Fruit fly (Drosophila melanogaster) whole organism, embryonic: Measurements from ENCODE around the gene CG15170.

ENCODE experiments used
- Abd-B ChIP-seq: fragments of 200-800 bp; sonication (Bioruptor generic); optimal IDR thresholded peaks from 2 replicates; lab custom pipeline; 2018; ENCODE audit warnings: missing biosample characterization, mild to moderate bottlenecking, missing genetic modification characterization, moderate library complexity
- Blimp-1 ChIP-seq: fragments of 200-800 bp; sonication (Bioruptor generic); optimal IDR thresholded peaks from 3 replicates; lab custom pipeline; 2018; ENCODE audit warnings: missing biosample characterization, missing genetic modification characterization, mild to moderate bottlenecking, moderate library complexity, missing genetic modification reagents
- CG10147 ChIP-seq: fragments of 200-800 bp; sonication (Bioruptor generic); optimal IDR thresholded peaks from 2 replicates; lab custom pipeline; 2019; ENCODE audit warnings: missing biosample characterization, mild to moderate bottlenecking, missing genetic modification characterization, moderate library complexity
- CG10366 ChIP-seq: fragments of 200-800 bp; sonication (Bioruptor generic); IDR thresholded peaks from 2 replicates; pipeline ENCODE4 v1.3.6; 2022; ENCODE audit warnings: missing biosample characterization, missing genetic modification characterization
- CG10543 ChIP-seq: fragments of 200-800 bp; sonication (Bioruptor generic); optimal IDR thresholded peaks from 3 replicates; lab custom pipeline; 2017; ENCODE audit warnings: missing biosample characterization, mild to moderate bottlenecking, missing genetic modification characterization, moderate library complexity
- CG10565 ChIP-seq: fragments of 200-800 bp; sonication (Bioruptor generic); optimal IDR thresholded peaks from 3 replicates; lab custom pipeline; 2016; ENCODE audit warnings: missing biosample characterization, mild to moderate bottlenecking, missing genetic modification characterization
- CG10654 ChIP-seq: fragments of 200-800 bp; sonication (Bioruptor generic); optimal IDR thresholded peaks from 2 replicates; lab custom pipeline; 2016; ENCODE audit warnings: missing biosample characterization, missing genetic modification characterization
- CG15011 ChIP-seq: fragments of 200-800 bp; sonication (Bioruptor generic); optimal IDR thresholded peaks from 3 replicates; lab custom pipeline; 2018; ENCODE audit warnings: missing biosample characterization, mild to moderate bottlenecking, missing genetic modification characterization
- CG17186 ChIP-seq: fragments of 200-800 bp; sonication (Bioruptor generic); optimal IDR thresholded peaks from 3 replicates; lab custom pipeline; 2017; ENCODE audit warnings: missing biosample characterization, missing genetic modification reagents, missing genetic modification characterization
- CG17359 ChIP-seq: fragments of 200-800 bp; sonication (Bioruptor generic); optimal IDR thresholded peaks from 3 replicates; lab custom pipeline; 2018; ENCODE audit warnings: missing biosample characterization, mild to moderate bottlenecking, missing genetic modification characterization, moderate library complexity
- CG18764 ChIP-seq: fragments of 200-800 bp; sonication (Bioruptor generic); optimal IDR thresholded peaks from 3 replicates; lab custom pipeline; 2016; ENCODE audit warnings: missing biosample characterization, missing genetic modification characterization
- CG2712 ChIP-seq: fragments of 200-800 bp; optimal IDR thresholded peaks from 3 replicates; lab custom pipeline; 2019; ENCODE audit warnings: missing biosample characterization, mild to moderate bottlenecking, missing genetic modification characterization, moderate library complexity
- CG2875 ChIP-seq: fragments of 200-800 bp; sonication (Bioruptor generic); optimal IDR thresholded peaks from 2 replicates; lab custom pipeline; 2017; ENCODE audit warnings: missing biosample characterization, mild to moderate bottlenecking, missing genetic modification characterization, missing genetic modification reagents
- CG33213 ChIP-seq: fragments of 200-800 bp; sonication (Bioruptor generic); optimal IDR thresholded peaks from 3 replicates; lab custom pipeline; 2016; ENCODE audit warnings: missing biosample characterization, missing genetic modification characterization
- CG4854 ChIP-seq: fragments of 200-800 bp; sonication (Bioruptor generic); optimal IDR thresholded peaks from 2 replicates; lab custom pipeline; 2016; ENCODE audit warnings: missing biosample characterization, missing genetic modification characterization, inconsistent platforms
- CG7271 ChIP-seq: fragments of 200-800 bp; sonication (Bioruptor generic); optimal IDR thresholded peaks from 2 replicates; lab custom pipeline; 2018; ENCODE audit warnings: missing biosample characterization, mild to moderate bottlenecking, missing genetic modification characterization, moderate library complexity
- CG7839 ChIP-seq: fragments of 200-800 bp; sonication (Bioruptor generic); optimal IDR thresholded peaks from 3 replicates; lab custom pipeline; 2018; ENCODE audit warnings: missing biosample characterization, mild to moderate bottlenecking, missing genetic modification characterization, moderate library complexity
- CG7963 ChIP-seq: fragments of 200-800 bp; sonication (Bioruptor generic); IDR thresholded peaks from 3 replicates; pipeline ENCODE4 v1.3.6; 2022; ENCODE audit warnings: missing biosample characterization, missing genetic modification characterization; ENCODE audit not compliant: partially characterized antibody
- CG8089 ChIP-seq: fragments of 200-800 bp; sonication (Bioruptor generic); optimal IDR thresholded peaks from 3 replicates; lab custom pipeline; 2016; ENCODE audit warnings: missing biosample characterization, missing genetic modification characterization
- CG9876 ChIP-seq: fragments of 200-800 bp; sonication (Bioruptor generic); optimal IDR thresholded peaks from 2 replicates; lab custom pipeline; 2016; ENCODE audit warnings: missing biosample characterization, missing genetic modification characterization
- CTCF ChIP-seq: fragments of 200-800 bp; sonication (Bioruptor generic); optimal IDR thresholded peaks from 2 replicates; lab custom pipeline; 2017; ENCODE audit warnings: missing biosample characterization, mild to moderate bottlenecking, missing genetic modification characterization, moderate library complexity
- CkIIα-i1 ChIP-seq: fragments of 200-800 bp; sonication (Bioruptor generic); IDR thresholded peaks from 2 replicates; pipeline ENCODE4 v1.3.6; 2022; ENCODE audit warnings: missing biosample characterization, missing genetic modification characterization
- CoRest ChIP-seq: fragments of 200-800 bp; sonication (Bioruptor generic); optimal IDR thresholded peaks from 3 replicates; lab custom pipeline; 2018; ENCODE audit warnings: missing biosample characterization, mild to moderate bottlenecking, missing genetic modification characterization, moderate library complexity
- D19B ChIP-seq: fragments of 200-800 bp; sonication (Bioruptor generic); optimal IDR thresholded peaks from 2 replicates; lab custom pipeline; 2017; ENCODE audit warnings: missing biosample characterization, mild to moderate bottlenecking, missing genetic modification characterization
- ERR ChIP-seq: fragments of 200-800 bp; sonication (Bioruptor generic); optimal IDR thresholded peaks from 2 replicates; lab custom pipeline; 2016; ENCODE audit warnings: missing biosample characterization, missing genetic modification characterization
- HLHmδ ChIP-seq: fragments of 200-800 bp; sonication (Bioruptor generic); optimal IDR thresholded peaks from 2 replicates; lab custom pipeline; 2018; ENCODE audit warnings: missing biosample characterization, mild to moderate bottlenecking, missing genetic modification characterization, moderate library complexity
- Lpt ChIP-seq: fragments of >200 bp; optimal IDR thresholded peaks from 2 replicates; lab custom pipeline; 2018; ENCODE audit warnings: missing biosample characterization, missing genetic modification characterization
- NC2β ChIP-seq: fragments of 200-800 bp; sonication (Bioruptor generic); optimal IDR thresholded peaks from 2 replicates; lab custom pipeline; 2016; ENCODE audit warnings: missing biosample characterization, missing genetic modification characterization
- Optix ChIP-seq: fragments of 200-800 bp; sonication (Bioruptor generic); IDR thresholded peaks from 3 replicates; pipeline ENCODE4 v1.3.6; 2022; ENCODE audit warnings: missing biosample characterization, missing genetic modification characterization
- Side ChIP-seq: fragments of 200-800 bp; sonication (Bioruptor generic); optimal IDR thresholded peaks from 2 replicates; lab custom pipeline; 2016; ENCODE audit warnings: missing biosample characterization, missing genetic modification characterization
- Spps ChIP-seq: fragments of 200-800 bp; sonication (Bioruptor generic); optimal IDR thresholded peaks from 2 replicates; lab custom pipeline; 2018; ENCODE audit warnings: missing biosample characterization, mild to moderate bottlenecking, missing genetic modification characterization
- Vsx1 ChIP-seq: fragments of 200-800 bp; sonication (Bioruptor generic); optimal IDR thresholded peaks from 2 replicates; lab custom pipeline; 2017; ENCODE audit warnings: missing biosample characterization, mild to moderate bottlenecking, missing genetic modification characterization, missing genetic modification reagents
- al ChIP-seq: fragments of 200-800 bp; sonication (Bioruptor generic); IDR thresholded peaks from 2 replicates; pipeline ENCODE4 v1.3.6; 2022; ENCODE audit warnings: missing biosample characterization, missing genetic modification characterization
- cg ChIP-seq: fragments of 200-800 bp; sonication (Bioruptor generic); optimal IDR thresholded peaks from 3 replicates; lab custom pipeline; 2019; ENCODE audit warnings: missing biosample characterization, mild to moderate bottlenecking, missing genetic modification characterization, moderate library complexity
- chn ChIP-seq: fragments of 200-800 bp; sonication (Bioruptor generic); optimal IDR thresholded peaks from 2 replicates; lab custom pipeline; 2016; ENCODE audit warnings: missing biosample characterization, missing genetic modification characterization
- crp ChIP-seq, 2 experiments: fragments of 200-800 bp; sonication (Bioruptor generic); optimal IDR thresholded peaks; 2 replicates in 1 of 2; 3 replicates in 1 of 2; lab custom pipeline; 2017; ENCODE audit warnings: missing biosample characterization in 2 of 2, missing genetic modification characterization in 2 of 2, mild to moderate bottlenecking in 1 of 2, moderate library complexity in 1 of 2
- da ChIP-seq: fragments of 200-800 bp; sonication (Bioruptor generic); optimal IDR thresholded peaks from 2 replicates; lab custom pipeline; 2016; ENCODE audit warnings: missing biosample characterization, missing genetic modification characterization
- dimm ChIP-seq: fragments of 200-800 bp; sonication (Bioruptor generic); IDR thresholded peaks from 2 replicates; pipeline ENCODE4 v1.3.6; 2022; ENCODE audit warnings: missing biosample characterization, missing genetic modification characterization
- dmrt99B ChIP-seq: fragments of 200-800 bp; sonication (Bioruptor generic); optimal IDR thresholded peaks from 2 replicates; lab custom pipeline; 2018; ENCODE audit warnings: missing biosample characterization, mild to moderate bottlenecking, missing genetic modification characterization, moderate library complexity
- gro ChIP-seq: fragments of 200-800 bp; sonication (Bioruptor generic); optimal IDR thresholded peaks from 2 replicates; lab custom pipeline; 2016; ENCODE audit warnings: missing biosample characterization, missing genetic modification characterization
- ind ChIP-seq: fragments of 200-800 bp; sonication (Bioruptor generic); optimal IDR thresholded peaks from 3 replicates; lab custom pipeline; 2016; ENCODE audit warnings: missing biosample characterization, missing genetic modification characterization
- knrl ChIP-seq: fragments of 200-800 bp; sonication (Bioruptor generic); IDR thresholded peaks from 3 replicates; pipeline ENCODE4 v1.3.6; 2022; ENCODE audit warnings: missing biosample characterization, missing genetic modification characterization; ENCODE audit not compliant: partially characterized antibody
- mam ChIP-seq: fragments of 200-800 bp; sonication (Bioruptor generic); optimal IDR thresholded peaks from 3 replicates; lab custom pipeline; 2016; ENCODE audit warnings: missing biosample characterization, missing genetic modification characterization
- prd ChIP-seq, 3 experiments: fragments of >200 bp in 2 of 3; fragments of 200-800 bp in 1 of 3; sonication (Bioruptor generic) in 1 of 3; optimal IDR thresholded peaks in 2 of 3; IDR thresholded peaks in 1 of 3; 2 replicates in 2 of 3; 3 replicates in 1 of 3; pipeline versions ENCODE4 v1.3.6 to Lab custom; 2017 to 2022; ENCODE audit warnings: missing biosample characterization in 1 of 3, missing genetic modification characterization in 1 of 3
- rib ChIP-seq: fragments of 200-800 bp; sonication (Bioruptor generic); IDR thresholded peaks from 2 replicates; pipeline ENCODE4 v1.3.6; 2022; ENCODE audit warnings: missing biosample characterization, missing genetic modification characterization
- sens-2 ChIP-seq: fragments of 200-800 bp; sonication (Bioruptor generic); IDR thresholded peaks from 2 replicates; pipeline ENCODE4 v1.3.6; 2022; ENCODE audit warnings: missing biosample characterization, missing genetic modification characterization
- shn ChIP-seq: fragments of 200-800 bp; sonication (Bioruptor generic); optimal IDR thresholded peaks from 3 replicates; lab custom pipeline; 2016; ENCODE audit warnings: missing biosample characterization, missing genetic modification characterization
- tgo ChIP-seq: fragments of 200-800 bp; sonication (Bioruptor generic); IDR thresholded peaks from 3 replicates; pipeline ENCODE4 v1.3.6; 2022; ENCODE audit warnings: missing biosample characterization, missing genetic modification characterization
- wor ChIP-seq: fragments of 200-800 bp; sonication (Bioruptor generic); IDR thresholded peaks from 2 replicates; pipeline ENCODE4 v1.3.6; 2022; ENCODE audit warnings: missing biosample characterization, missing genetic modification characterization

The CG15170 gene

DNA sequence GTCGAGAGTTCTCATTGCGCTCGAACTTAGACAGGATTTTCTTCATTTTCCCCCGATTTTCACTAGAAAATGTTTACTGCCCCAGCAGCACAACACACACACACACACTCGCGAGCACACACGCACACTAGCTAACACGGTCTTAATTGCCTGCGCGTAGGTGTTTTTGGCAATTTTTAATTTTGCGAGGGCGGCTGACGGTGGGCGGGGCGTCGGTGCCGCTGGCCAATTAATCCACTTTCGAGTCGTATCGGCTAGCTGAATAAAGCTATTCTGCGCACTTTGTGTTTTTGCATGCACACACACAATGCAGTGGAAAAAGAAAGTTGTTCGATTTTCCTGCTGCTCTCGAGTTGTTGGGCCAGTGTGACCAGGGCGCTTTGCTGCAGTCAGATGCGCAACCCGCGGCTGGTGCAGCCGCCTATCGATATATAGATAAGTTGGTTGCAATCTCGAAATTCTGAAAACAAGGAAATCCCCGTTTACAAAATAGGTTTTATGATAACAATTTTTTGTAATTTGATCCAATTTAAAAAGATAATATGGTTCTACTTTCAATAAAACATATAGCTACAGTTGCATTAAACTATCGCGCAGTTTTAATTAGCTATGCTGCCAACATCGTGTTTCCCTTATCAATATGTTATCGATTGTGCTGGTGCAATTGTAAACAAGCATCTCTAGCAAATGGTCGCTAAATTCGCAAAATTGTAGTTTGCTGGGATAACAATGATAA is 21.5 kb downstream of the CG15170 start, which contains the start of the genes Nak and Tango6 (continued):
- no peak for TF ChIP-seq CG17359 (tag; lab: Kevin White, UChicago)
- TF ChIP-seq ind (GFP tag; lab: Kevin White, UChicago), result peak; percentile 19
- peak; percentile 100 for TF ChIP-seq Vsx1 (GFP tag; lab: Kevin White, UChicago)
- no peak for TF ChIP-seq CkIIα-i1 (GFP tag; lab: Robert Waterston, UW)
- no peak for TF ChIP-seq ERR (GFP tag; lab: Kevin White, UChicago)
- TF ChIP-seq NC2β, result peak; percentile 62
- TF ChIP-seq chn (GFP tag; lab: Kevin White, UChicago), result peak; percentile 22
- TF ChIP-seq CTCF, result peak; percentile 32
- TF ChIP-seq al (GFP tag; lab: Robert Waterston, UW), result no peak
- peak; percentile 87 for TF ChIP-seq cg
- TF ChIP-seq CG18764, result no peak
- no peak for TF ChIP-seq Spps (tag; lab: Kevin White, UChicago)
- TF ChIP-seq sens-2 (GFP tag; lab: Robert Waterston, UW), result no peak
- no peak for TF ChIP-seq Side (GFP tag; lab: Kevin White, UChicago)
- peak; percentile 96 for TF ChIP-seq knrl
- TF ChIP-seq CG10366 (GFP tag; lab: Robert Waterston, UW), result no peak
- TF ChIP-seq CG10565 (GFP tag; lab: Kevin White, UChicago), result no peak
- no peak for TF ChIP-seq prd (optimal IDR thresholded peaks at IDR 0.05; lab: Kevin White, UChicago)
- peak; percentile 33; the same call in 1 of the 3 replicates for TF ChIP-seq prd (GFP tag; IDR thresholded peaks at IDR 0.05; lab: Robert Waterston, UW)
- TF ChIP-seq HLHmδ (GFP tag; lab: Kevin White, UChicago), result no peak
- TF ChIP-seq tgo (GFP tag; lab: Robert Waterston, UW), result no peak
- peak; percentile 3 for TF ChIP-seq CG9876 (GFP tag; lab: Kevin White, UChicago)
- no peak for TF ChIP-seq D19B (GFP tag; lab: Kevin White, UChicago)
- TF ChIP-seq CG10654 (GFP tag; lab: Kevin White, UChicago), result no peak
- TF ChIP-seq CG7963, result peak; percentile 76
- peak; percentile 71 for TF ChIP-seq Abd-B
- peak; percentile 63 for TF ChIP-seq CG2712
- peak; percentile 23 for TF ChIP-seq shn (GFP tag; lab: Kevin White, UChicago)
- TF ChIP-seq CG10543 (GFP tag; lab: Kevin White, UChicago), result no peak
- TF ChIP-seq CG4854 (GFP tag; lab: Kevin White, UChicago), result no peak
- peak; percentile 82 for TF ChIP-seq rib (GFP tag; lab: Robert Waterston, UW)
- peak; percentile 97 for TF ChIP-seq CG17186 (GFP tag; lab: Kevin White, UChicago)
- TF ChIP-seq CG10147 (GFP tag; lab: Kevin White, UChicago), result no peak
- no peak for TF ChIP-seq CG8089 (GFP tag; lab: Kevin White, UChicago)
- TF ChIP-seq gro (GFP tag; lab: Kevin White, UChicago), result peak; percentile 15
- TF ChIP-seq CoRest (tag; lab: Kevin White, UChicago), result peak; percentile 65
- peak; percentile 16 for TF ChIP-seq CG7839 (tag; lab: Kevin White, UChicago)
- no peak for TF ChIP-seq da (GFP tag; lab: Kevin White, UChicago)
- peak; percentile 54 for TF ChIP-seq Blimp-1 (GFP tag; lab: Kevin White, UChicago)
- TF ChIP-seq dmrt99B (tag; lab: Kevin White, UChicago), result no peak
- no peak for TF ChIP-seq CG15011 (GFP tag; lab: Kevin White, UChicago)
- TF ChIP-seq mam (GFP tag; lab: Kevin White, UChicago), result peak; percentile 52
- no peak for TF ChIP-seq Optix (GFP tag; lab: Robert Waterston, UW)
- TF ChIP-seq wor (GFP tag; lab: Robert Waterston, UW), result no peak
- no peak for TF ChIP-seq dimm (GFP tag; lab: Robert Waterston, UW)
- TF ChIP-seq crp (GFP tag; optimal IDR thresholded peaks at IDR 0.05; lab: Kevin White, UChicago), result peak in 1 of 2 experiments; percentile 69
- TF ChIP-seq CG7271 (tag; lab: Kevin White, UChicago), result peak; percentile 43
- peak; percentile 65 for TF ChIP-seq CG33213 (GFP tag; lab: Kevin White, UChicago)
- TF ChIP-seq CG2875 (GFP tag; lab: Kevin White, UChicago), result no peak
- no peak for TF ChIP-seq Lpt
